Worm (Caenorhabditis elegans) whole organism, L4 larva: ENCODE measurements around the gene F14D7.12.

ENCODE experiments used
- ama-1 ChIP-seq: fragments of 150-350 bp; optimal IDR thresholded peaks from 2 replicates; lab custom pipeline; 2014; ENCODE audit warnings: inconsistent platforms, mixed read lengths
- ceh-20 ChIP-seq: fragments of 200-800 bp; sonication (Bioruptor generic); IDR thresholded peaks from 2 replicates; pipeline ENCODE4 v1.3.6; 2022; ENCODE audit warnings: missing genetic modification reagents, missing genetic modification characterization, missing compliant biosample characterization
- ces-1 ChIP-seq: fragments of 150-350 bp; sonication (generic microtip); optimal IDR thresholded peaks from 4 replicates; lab custom pipeline; 2014; ENCODE audit warnings: missing biosample characterization, missing genetic modification reagents, missing genetic modification characterization
- jun-1 ChIP-seq: fragments of 150-350 bp; optimal IDR thresholded peaks from 2 replicates; lab custom pipeline; 2014; ENCODE audit warnings: missing biosample characterization, missing genetic modification reagents, missing genetic modification characterization
- nhr-28 ChIP-seq: fragments of 150-350 bp; optimal IDR thresholded peaks from 2 replicates; lab custom pipeline; 2014; ENCODE audit warnings: missing biosample characterization, missing genetic modification characterization
- pqm-1 ChIP-seq: sonication (generic microtip); optimal IDR thresholded peaks from 2 replicates; lab custom pipeline; 2017; ENCODE audit warnings: missing biosample characterization, missing genetic modification characterization
- skn-1 ChIP-seq: fragments of 150-350 bp; optimal IDR thresholded peaks from 2 replicates; lab custom pipeline; 2014; ENCODE audit warnings: missing biosample characterization, missing genetic modification characterization
- unc-62 ChIP-seq, 3 experiments: fragments of 150-350 bp in 1 of 3; sonication (generic microtip); optimal IDR thresholded peaks in 2 of 3; peaks in 1 of 3; 1 replicate in 1 of 3; 2 replicates in 2 of 3; lab custom pipeline; 2014 to 2017; ENCODE audit warnings: missing biosample characterization in 3 of 3, missing genetic modification characterization in 3 of 3, missing genetic modification reagents in 3 of 3, missing genotype in 1 of 3
- zag-1 ChIP-seq: fragments of 150-350 bp; optimal IDR thresholded peaks from 2 replicates; lab custom pipeline; 2014; ENCODE audit warnings: missing biosample characterization, missing genetic modification characterization

DNA sequence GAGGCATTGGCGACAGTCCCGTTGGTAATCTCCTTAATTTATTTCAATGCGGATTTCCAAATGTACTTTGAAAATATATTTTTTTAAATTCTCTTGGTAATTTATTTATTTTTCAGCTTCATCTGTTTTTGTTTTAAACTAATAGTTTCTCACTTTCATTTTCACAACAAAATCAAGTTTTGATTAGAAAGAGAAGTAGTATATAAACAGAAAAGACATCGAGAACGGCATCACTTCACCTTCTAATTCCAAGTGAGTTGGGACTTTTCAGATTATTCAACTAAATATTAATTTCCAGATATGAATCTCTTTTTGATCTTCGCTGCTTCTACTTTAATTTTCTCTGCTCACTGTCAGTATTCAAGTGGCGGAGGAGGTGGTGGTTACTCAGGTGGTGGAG is 20.4 kb downstream of the F14D7.12 start, which contains the start of gene F47B8.14:
- TF ChIP-seq ama-1 (lab: Kevin White, UChicago) = no peak
- no peak for TF ChIP-seq ces-1 (GFP tag; lab: Kevin White, UChicago)
- no peak for TF ChIP-seq unc-62 (GFP tag; optimal IDR thresholded peaks at IDR 0.05 in 1 of 2; lab: Kevin White, UChicago)
- TF ChIP-seq unc-62 (tag; optimal IDR thresholded peaks at IDR 0.05; lab: Kevin White, UChicago) = no peak
- TF ChIP-seq skn-1 (tag; lab: Kevin White, UChicago) = no peak
- no peak for TF ChIP-seq ceh-20 (GFP tag; lab: Robert Waterston, UW)
- TF ChIP-seq nhr-28 (tag; lab: Kevin White, UChicago) = no peak
- no peak for TF ChIP-seq pqm-1 (tag; lab: Kevin White, UChicago)
- no peak for TF ChIP-seq jun-1 (tag; lab: Kevin White, UChicago)
- TF ChIP-seq zag-1 (tag; lab: Kevin White, UChicago) = no peak
